Worm (Caenorhabditis elegans) whole organism, L3 larva: Measurements from ENCODE around the gene gly-11.

Experiments used
- ZK546.5 ChIP-seq: sonication (generic microtip); optimal IDR thresholded peaks from 2 replicates; lab custom pipeline; 2017; ENCODE audit warnings: missing biosample characterization, missing genetic modification characterization
- ama-1 ChIP-seq: fragments of 150-350 bp; optimal IDR thresholded peaks from 2 replicates; lab custom pipeline; 2018
- egl-27 ChIP-seq: sonication (generic microtip); optimal IDR thresholded peaks from 4 replicates; lab custom pipeline; 2017; ENCODE audit warnings: missing biosample characterization, missing genetic modification reagents, missing genetic modification characterization
- elt-1 ChIP-seq: fragments of 150-350 bp; optimal IDR thresholded peaks from 2 replicates; lab custom pipeline; 2014; ENCODE audit warnings: missing biosample characterization, missing genetic modification characterization
- fkh-10 ChIP-seq: sonication (generic microtip); optimal IDR thresholded peaks from 2 replicates; lab custom pipeline; 2017; ENCODE audit warnings: missing biosample characterization, missing genetic modification reagents, missing genetic modification characterization
- fos-1 ChIP-seq: fragments of 150-350 bp; optimal IDR thresholded peaks from 2 replicates; lab custom pipeline; 2014; ENCODE audit warnings: missing biosample characterization, missing genetic modification characterization
- nhr-11 ChIP-seq: fragments of 150-350 bp; optimal IDR thresholded peaks from 2 replicates; lab custom pipeline; 2014; ENCODE audit warnings: missing biosample characterization, missing genetic modification characterization
- nhr-23 ChIP-seq: fragments of 150-350 bp; optimal IDR thresholded peaks from 2 replicates; lab custom pipeline; 2014; ENCODE audit warnings: missing biosample characterization, missing genetic modification reagents, missing genetic modification characterization
- nhr-28 ChIP-seq: fragments of 150-350 bp; optimal IDR thresholded peaks from 2 replicates; lab custom pipeline; 2014; ENCODE audit warnings: missing biosample characterization, missing genetic modification characterization
- snpc-4 ChIP-seq: fragments of 150-350 bp; optimal IDR thresholded peaks from 2 replicates; lab custom pipeline; 2014; ENCODE audit warnings: missing biosample characterization, missing genetic modification characterization
- ztf-11 ChIP-seq: fragments of 150-350 bp; optimal IDR thresholded peaks from 2 replicates; lab custom pipeline; 2014; ENCODE audit warnings: missing biosample characterization, missing genetic modification characterization

DNA sequence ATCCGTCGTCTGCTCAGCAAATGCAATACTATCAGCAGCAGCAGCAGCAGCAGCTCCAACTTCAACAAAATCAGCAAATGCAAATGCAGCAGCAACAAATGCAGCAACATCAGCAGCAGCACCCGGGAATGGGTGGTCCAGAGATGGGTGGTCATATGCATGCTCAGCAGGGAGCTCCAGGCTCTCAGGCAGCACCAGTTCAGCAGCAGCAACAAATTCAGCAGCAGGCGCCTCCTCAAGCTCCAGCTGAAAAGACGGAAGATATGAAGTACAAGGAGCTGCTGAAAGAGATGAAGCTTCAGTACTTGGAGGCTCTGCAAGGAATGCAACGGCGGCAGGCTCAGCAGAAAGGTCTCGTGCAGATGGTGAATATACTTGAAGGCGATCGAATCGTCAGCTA, 10.0 kb downstream of the gly-11 start:
- TF ChIP-seq fkh-10 (GFP tag; lab: Kevin White, UChicago) (no peak), ztf-11 (tag; lab: Kevin White, UChicago) (no peak), snpc-4 (tag; lab: Kevin White, UChicago) (no peak), ama-1 (lab: Kevin White, UChicago) (no peak), fos-1 (no peak), egl-27 (tag; lab: Kevin White, UChicago) (no peak), nhr-23 (tag; lab: Kevin White, UChicago) (no peak), nhr-11 (tag; lab: Kevin White, UChicago) (no peak), ZK546.5 (tag; lab: Kevin White, UChicago) (no peak), elt-1 (tag; lab: Kevin White, UChicago) (no peak), nhr-28 (tag; lab: Kevin White, UChicago) (no peak)
